Worm (Caenorhabditis elegans): ENCODE data around the gene K10H10.4.

ce11 chrII:14451934-14452333, 48.3 kb upstream of the K10H10.4 start:
- no peak for TF ChIP-seq snpc-4 (GFP tag; optimal IDR thresholded peaks at IDR 0.05)
- TF ChIP-seq snpc-4 (tag; optimal IDR thresholded peaks at IDR 0.05): no peak
- TF ChIP-seq tlf-1 (GFP tag; optimal IDR thresholded peaks at IDR 0.05): no peak
- TF ChIP-seq ceh-100 (GFP tag; IDR thresholded peaks at IDR 0.05): no peak
- TF ChIP-seq rcor-1 (GFP tag; IDR thresholded peaks at IDR 0.05): no peak
- no peak for TF ChIP-seq Y67H2A.10 (GFP tag; conservative IDR thresholded peaks at IDR 0.05)
